Worm (Caenorhabditis elegans) whole organism, L4/young adult: ENCODE data around the gene ugt-8.

Experiments used
- W03F9.2 ChIP-seq: fragments of 150-350 bp; optimal IDR thresholded peaks from 2 replicates; lab custom pipeline; 2014; ENCODE audit warnings: missing biosample characterization, missing genetic modification characterization
- him-1 ChIP-seq: sonication (generic microtip); optimal IDR thresholded peaks from 2 replicates; lab custom pipeline; 2016; ENCODE audit warnings: missing genotype, missing genetic modification reagents, missing genetic modification characterization, missing compliant biosample characterization

DNA sequence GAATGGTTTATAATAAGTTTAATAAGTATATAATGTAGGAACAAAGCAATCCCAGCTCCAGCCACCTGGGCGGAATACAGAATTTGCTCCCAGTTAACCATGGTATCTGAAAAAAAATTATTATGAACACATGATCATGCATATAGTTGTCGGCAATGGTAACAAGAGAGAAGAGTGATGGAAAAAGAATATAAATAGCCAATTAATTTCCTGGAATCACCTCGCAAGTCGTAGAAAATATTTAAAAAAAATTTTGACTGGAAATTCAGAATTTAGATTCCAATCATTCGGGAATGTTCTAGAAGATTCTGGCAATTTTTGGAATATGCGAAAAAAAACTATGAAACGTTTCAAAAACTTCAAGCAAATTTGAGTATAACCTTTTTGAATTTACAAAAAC, 40.5 kb downstream of the ugt-8 start, which contains the start of gene str-211:
- TF ChIP-seq W03F9.2, result no peak
- TF ChIP-seq him-1, result no peak
